Worm (Caenorhabditis elegans) whole organism, early embryonic: ENCODE measurements around the gene clec-55.

Experiments used
- B0310.2 ChIP-seq: sonication (generic microtip); optimal IDR thresholded peaks from 2 replicates; lab custom pipeline; 2016; ENCODE audit warnings: mild to moderate bottlenecking, missing genetic modification characterization, missing compliant biosample characterization
- F13C5.2 ChIP-seq: sonication (generic microtip); optimal IDR thresholded peaks from 2 replicates; lab custom pipeline; 2017; ENCODE audit warnings: mild to moderate bottlenecking, missing genetic modification characterization, inconsistent platforms, missing compliant biosample characterization
- aly-1 ChIP-seq: sonication (generic microtip); optimal IDR thresholded peaks from 2 replicates; lab custom pipeline; 2016; ENCODE audit warnings: missing genetic modification characterization, missing compliant biosample characterization
- ama-1 ChIP-seq: fragments of 150-350 bp; optimal IDR thresholded peaks from 2 replicates; lab custom pipeline; 2014
- ceh-13 ChIP-seq: fragments of 200-800 bp; sonication (Bioruptor generic); optimal IDR thresholded peaks from 2 replicates; lab custom pipeline; 2018; ENCODE audit warnings: mild to moderate bottlenecking, missing genetic modification characterization, missing compliant biosample characterization
- ceh-36 ChIP-seq: sonication (generic microtip); optimal IDR thresholded peaks from 2 replicates; lab custom pipeline; 2016; ENCODE audit warnings: missing genetic modification characterization, inconsistent platforms, missing compliant biosample characterization
- ets-7 ChIP-seq: sonication (generic microtip); optimal IDR thresholded peaks from 2 replicates; lab custom pipeline; 2016; ENCODE audit warnings: missing genotype, missing genetic modification characterization, missing compliant biosample characterization
- flt-1 ChIP-seq: fragments of 200-800 bp; sonication (Bioruptor generic); IDR thresholded peaks from 2 replicates; pipeline ENCODE4 v1.3.6; 2022; ENCODE audit warnings: missing genetic modification characterization, missing compliant biosample characterization
- hmbx-1 ChIP-seq: sonication (generic microtip); optimal IDR thresholded peaks from 2 replicates; lab custom pipeline; 2016; ENCODE audit warnings: mild to moderate bottlenecking, missing genetic modification characterization, missing compliant biosample characterization
- hmg-4 ChIP-seq: fragments of 200-800 bp; sonication (Bioruptor generic); optimal IDR thresholded peaks from 2 replicates; lab custom pipeline; 2018; ENCODE audit warnings: mild to moderate bottlenecking, missing genetic modification characterization, missing compliant biosample characterization
- hnd-1 ChIP-seq: sonication (generic microtip); optimal IDR thresholded peaks from 2 replicates; lab custom pipeline; 2016; ENCODE audit warnings: missing genetic modification characterization, missing compliant biosample characterization
- pes-1 ChIP-seq: fragments of 200-800 bp; sonication (Bioruptor generic); IDR thresholded peaks from 2 replicates; pipeline ENCODE4 v1.3.6; 2022; ENCODE audit warnings: missing genetic modification reagents, missing genetic modification characterization, missing compliant biosample characterization
- scrt-1 ChIP-seq: fragments of 200-800 bp; sonication (Bioruptor generic); IDR thresholded peaks from 2 replicates; pipeline ENCODE4 v1.3.6; 2022; ENCODE audit warnings: missing genetic modification characterization, missing compliant biosample characterization
- sea-1 ChIP-seq: fragments of 200-800 bp; sonication (Bioruptor generic); conservative IDR thresholded peaks from 2 replicates; pipeline ENCODE4 v1.3.6; 2022; ENCODE audit warnings: missing genetic modification characterization, missing compliant biosample characterization
- tbx-11 ChIP-seq: fragments of 200-800 bp; sonication (Bioruptor generic); IDR thresholded peaks from 2 replicates; pipeline ENCODE4 v1.3.6; 2022; ENCODE audit warnings: missing genetic modification characterization, missing compliant biosample characterization
- tbx-37 ChIP-seq: fragments of 200-800 bp; sonication (Bioruptor generic); conservative IDR thresholded peaks from 2 replicates; pipeline ENCODE4 v1.3.6; 2022; ENCODE audit warnings: missing genetic modification reagents, missing genetic modification characterization, missing compliant biosample characterization
- tra-4 ChIP-seq: sonication (generic microtip); optimal IDR thresholded peaks from 2 replicates; lab custom pipeline; 2017; ENCODE audit warnings: missing genetic modification characterization, missing compliant biosample characterization

The clec-55 gene

DNA sequence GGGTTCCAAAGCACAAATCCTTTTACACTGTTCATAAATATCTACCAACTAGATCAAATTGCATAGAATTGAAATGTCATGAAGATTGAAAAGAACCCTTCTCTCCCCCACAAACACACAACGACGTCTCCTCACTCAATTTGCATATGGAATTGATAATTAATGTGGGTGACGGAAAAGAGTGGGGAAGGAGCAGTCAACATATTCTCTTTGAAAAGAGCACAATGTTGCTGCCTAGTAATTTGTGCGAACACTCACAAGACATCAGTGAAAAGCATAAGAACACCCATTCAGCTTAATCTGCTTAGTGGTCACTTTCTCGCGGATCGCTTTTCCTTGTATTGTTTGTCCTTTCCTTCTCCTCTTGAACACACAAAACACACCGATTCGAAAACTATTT lies 17.4 kb downstream of the clec-55 start:
- no peak for TF ChIP-seq ceh-36 (tag; lab: Kevin White, UChicago)
- TF ChIP-seq aly-1 = no peak
- no peak for TF ChIP-seq B0310.2 (tag; lab: Kevin White, UChicago)
- TF ChIP-seq scrt-1 (GFP tag; lab: Robert Waterston, UW) = no peak
- TF ChIP-seq ceh-13 (GFP tag; lab: Kevin White, UChicago) = no peak
- no peak for TF ChIP-seq tra-4 (tag; lab: Kevin White, UChicago)

DNA sequence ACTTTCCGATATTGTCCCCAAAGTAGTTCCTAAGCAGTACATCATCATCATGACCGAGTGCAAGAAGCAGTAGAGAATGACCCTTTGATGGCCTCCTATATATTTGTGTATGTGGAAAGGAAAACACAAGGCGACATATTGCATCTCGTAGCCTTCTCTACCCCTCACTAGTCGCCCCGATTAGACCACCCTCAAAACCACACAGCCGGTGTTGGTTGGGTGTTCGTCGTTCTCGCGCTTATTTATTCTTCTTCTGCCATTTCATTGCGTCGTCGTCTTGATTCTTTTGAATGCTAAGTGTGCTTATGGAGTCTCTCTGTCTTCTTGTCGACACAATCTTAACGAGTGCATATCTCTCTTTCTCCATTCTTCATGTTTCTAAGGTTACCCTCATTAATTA lies 19.1 kb downstream of the clec-55 start:
- TF ChIP-seq flt-1 (peak; percentile 40; the same call in 1 of the 2 replicates), hmbx-1 (tag; lab: Kevin White, UChicago) (no peak), hmg-4 (GFP tag; lab: Kevin White, UChicago) (peak; percentile 80), F13C5.2 (tag; lab: Kevin White, UChicago) (peak; percentile 13)

DNA sequence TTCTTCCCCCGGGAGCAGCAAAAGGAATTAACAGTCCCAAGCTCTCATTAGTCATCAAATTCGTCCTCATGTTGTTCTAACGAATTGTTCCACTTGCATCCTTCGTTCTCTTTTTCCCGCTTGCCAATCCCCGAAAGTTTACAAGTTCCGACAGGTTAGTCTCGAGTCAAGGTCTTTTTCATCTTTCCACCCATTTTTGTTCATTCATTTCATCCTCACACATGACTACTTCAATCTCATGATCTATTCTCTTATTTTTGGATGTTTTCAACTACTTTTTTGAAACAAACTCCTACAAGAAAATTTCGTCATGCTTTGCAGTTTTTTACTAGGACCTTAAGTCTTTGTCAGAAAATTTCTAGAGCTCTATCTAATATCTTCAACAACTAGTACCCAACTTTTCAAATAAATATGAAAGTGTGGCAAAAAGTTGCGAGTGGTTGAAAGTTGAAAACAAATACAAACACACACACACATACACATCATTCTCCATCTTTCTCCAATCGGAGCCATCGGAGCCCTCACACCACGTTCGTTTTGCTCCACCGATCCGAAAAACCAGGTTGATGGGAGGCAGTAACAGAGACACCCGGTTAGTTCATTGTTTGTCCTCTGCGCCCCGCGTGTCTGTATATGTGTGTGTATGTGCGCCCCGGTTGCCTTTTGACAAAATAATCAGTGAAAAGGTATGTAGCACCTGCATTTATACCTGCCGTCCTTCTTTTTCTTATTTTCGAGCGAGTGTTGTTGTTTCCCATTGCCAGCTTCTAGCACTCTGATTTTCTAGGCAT lies 20.2 kb downstream of the clec-55 start:
- TF ChIP-seq ama-1 (no peak), tbx-37 (no peak), pes-1 (GFP tag; lab: Robert Waterston, UW) (no peak), F13C5.2 (tag; lab: Kevin White, UChicago) (no peak), tra-4 (tag; lab: Kevin White, UChicago) (no peak), B0310.2 (tag; lab: Kevin White, UChicago) (no peak)

DNA sequence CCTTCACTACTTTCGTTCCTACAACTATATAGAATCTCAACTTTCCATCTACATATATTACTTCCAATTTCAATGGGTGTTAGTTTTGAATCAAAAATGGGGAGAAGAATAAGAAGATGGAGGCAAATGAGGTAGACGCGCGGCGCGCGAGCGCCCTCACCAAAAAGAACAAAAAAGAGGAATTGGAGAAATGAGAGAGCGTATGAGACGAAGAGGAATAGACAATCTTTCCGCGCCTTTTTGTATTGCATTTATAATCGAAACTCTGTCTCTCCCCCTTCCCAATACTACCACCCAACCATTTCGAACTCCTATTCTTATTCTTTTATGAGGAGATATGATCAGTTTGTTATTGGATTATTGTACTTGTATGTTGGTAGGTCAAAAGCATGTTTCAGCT lies 21.5 kb downstream of the clec-55 start:
- no peak for TF ChIP-seq hnd-1 (tag; lab: Kevin White, UChicago)
- no peak for TF ChIP-seq tra-4 (tag; lab: Kevin White, UChicago)
- TF ChIP-seq hmbx-1 (tag; lab: Kevin White, UChicago) = no peak
- TF ChIP-seq sea-1 (GFP tag; lab: Robert Waterston, UW) = no peak
- TF ChIP-seq F13C5.2 (tag; lab: Kevin White, UChicago) = no peak
- no peak for TF ChIP-seq ets-7 (tag; lab: Kevin White, UChicago)
- TF ChIP-seq tbx-11 (GFP tag; lab: Robert Waterston, UW) = no peak
- no peak for TF ChIP-seq B0310.2 (tag; lab: Kevin White, UChicago)
- TF ChIP-seq scrt-1 (GFP tag; lab: Robert Waterston, UW) = no peak
- TF ChIP-seq flt-1 = no peak
- no peak for TF ChIP-seq tbx-37
- no peak for TF ChIP-seq ceh-36 (tag; lab: Kevin White, UChicago)
- no peak for TF ChIP-seq ama-1
- no peak for TF ChIP-seq ceh-13 (GFP tag; lab: Kevin White, UChicago)
- no peak for TF ChIP-seq hmg-4 (GFP tag; lab: Kevin White, UChicago)
- no peak for TF ChIP-seq aly-1

DNA sequence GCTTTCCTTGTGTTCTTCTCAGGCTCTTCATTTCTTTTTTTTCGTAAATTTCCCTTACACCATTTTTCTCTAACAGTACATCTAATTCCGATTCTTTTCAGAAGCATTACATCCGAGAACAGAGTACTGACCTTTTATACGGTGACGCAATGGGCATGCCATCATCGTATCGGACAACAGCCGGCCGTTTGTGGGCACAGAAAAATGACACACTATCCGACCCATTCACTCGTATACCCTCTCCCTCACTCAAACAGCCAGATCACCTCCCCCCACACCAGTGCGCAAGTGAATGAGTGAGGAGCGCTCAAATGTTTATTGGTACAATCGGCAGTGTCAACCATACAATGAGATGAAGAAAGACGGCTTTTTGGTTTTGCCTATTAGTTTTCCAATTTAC lies 22.1 kb downstream of the clec-55 start, which contains the start of gene R02D5.24:
Gene R02D5.24, plus strand, starts transcription at position 205 of the 400 bp plus-strand sequence.
- TF ChIP-seq aly-1 = no peak
- TF ChIP-seq pes-1 (GFP tag; lab: Robert Waterston, UW) = no peak
- peak; percentile 70 for TF ChIP-seq hmg-4 (GFP tag; lab: Kevin White, UChicago)
- TF ChIP-seq ama-1 = no peak
- no peak for TF ChIP-seq F13C5.2 (tag; lab: Kevin White, UChicago)
- no peak for TF ChIP-seq ceh-36 (tag; lab: Kevin White, UChicago)
- TF ChIP-seq flt-1 = peak; percentile 28; the same call in 1 of the 2 replicates
- no peak for TF ChIP-seq tbx-37
- TF ChIP-seq tra-4 (tag; lab: Kevin White, UChicago) = no peak
- no peak for TF ChIP-seq ets-7 (tag; lab: Kevin White, UChicago)
- TF ChIP-seq B0310.2 (tag; lab: Kevin White, UChicago) = peak; percentile 1
- no peak for TF ChIP-seq hnd-1 (tag; lab: Kevin White, UChicago)

DNA sequence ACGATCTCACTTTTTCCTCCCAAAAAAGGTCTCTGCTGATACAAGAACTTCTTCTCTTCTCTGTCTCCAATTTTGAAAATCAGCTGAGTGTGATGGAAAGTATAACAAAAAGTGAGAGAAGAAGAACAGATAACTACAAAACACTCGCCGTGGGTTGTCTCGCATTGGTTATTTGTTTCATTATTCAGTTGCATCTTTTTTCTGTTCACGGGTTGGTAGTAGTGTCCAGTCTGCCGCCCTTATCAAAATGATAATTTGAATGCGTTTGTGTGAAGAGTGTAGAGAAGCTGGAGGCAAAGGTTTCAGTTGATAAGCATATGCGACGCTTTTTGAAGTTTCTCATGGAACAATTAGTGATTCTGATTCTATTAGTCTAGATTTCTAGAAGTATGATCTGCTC lies 24.0 kb downstream of the clec-55 start:
- TF ChIP-seq hmg-4 (GFP tag; lab: Kevin White, UChicago) = no peak
- no peak for TF ChIP-seq sea-1 (GFP tag; lab: Robert Waterston, UW)
- no peak for TF ChIP-seq tra-4 (tag; lab: Kevin White, UChicago)
- TF ChIP-seq ceh-36 (tag; lab: Kevin White, UChicago) = no peak
- no peak for TF ChIP-seq tbx-37
- no peak for TF ChIP-seq ceh-13 (GFP tag; lab: Kevin White, UChicago)
- TF ChIP-seq flt-1 = no peak
- no peak for TF ChIP-seq hnd-1 (tag; lab: Kevin White, UChicago)
- no peak for TF ChIP-seq B0310.2 (tag; lab: Kevin White, UChicago)
- no peak for TF ChIP-seq pes-1 (GFP tag; lab: Robert Waterston, UW)
- no peak for TF ChIP-seq aly-1
- TF ChIP-seq tbx-11 (GFP tag; lab: Robert Waterston, UW) = no peak
- no peak for TF ChIP-seq scrt-1 (GFP tag; lab: Robert Waterston, UW)
- no peak for TF ChIP-seq F13C5.2 (tag; lab: Kevin White, UChicago)
- no peak for TF ChIP-seq ama-1
- TF ChIP-seq ets-7 (tag; lab: Kevin White, UChicago) = no peak
- no peak for TF ChIP-seq hmbx-1 (tag; lab: Kevin White, UChicago)

DNA sequence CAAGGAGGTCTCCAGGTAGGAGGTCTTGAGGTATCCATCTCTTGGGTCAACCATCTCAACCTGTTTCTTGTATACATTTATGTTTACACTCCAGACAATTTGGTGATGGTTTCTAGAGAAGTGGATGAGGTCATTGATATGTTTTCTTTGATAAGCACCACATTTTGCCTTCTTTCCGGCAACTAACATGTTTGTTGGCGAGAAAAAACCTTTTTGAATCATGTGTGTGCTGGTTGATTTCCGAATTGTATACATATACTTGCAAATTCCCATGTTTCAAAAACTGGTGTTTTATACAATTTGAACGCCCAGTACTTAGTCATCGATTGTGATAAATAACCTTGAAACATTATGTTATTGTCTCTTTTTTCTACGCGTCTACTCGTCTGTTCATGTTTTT lies 25.0 kb downstream of the clec-55 start:
- TF ChIP-seq ama-1 (no peak), sea-1 (GFP tag; lab: Robert Waterston, UW) (no peak), flt-1 (no peak), ceh-36 (tag; lab: Kevin White, UChicago) (no peak), tbx-11 (GFP tag; lab: Robert Waterston, UW) (no peak), ceh-13 (GFP tag; lab: Kevin White, UChicago) (no peak), aly-1 (no peak), tbx-37 (no peak)
